Fruit fly (Drosophila melanogaster): ENCODE data around the gene CG14855.

Gene CG14855

DNA sequence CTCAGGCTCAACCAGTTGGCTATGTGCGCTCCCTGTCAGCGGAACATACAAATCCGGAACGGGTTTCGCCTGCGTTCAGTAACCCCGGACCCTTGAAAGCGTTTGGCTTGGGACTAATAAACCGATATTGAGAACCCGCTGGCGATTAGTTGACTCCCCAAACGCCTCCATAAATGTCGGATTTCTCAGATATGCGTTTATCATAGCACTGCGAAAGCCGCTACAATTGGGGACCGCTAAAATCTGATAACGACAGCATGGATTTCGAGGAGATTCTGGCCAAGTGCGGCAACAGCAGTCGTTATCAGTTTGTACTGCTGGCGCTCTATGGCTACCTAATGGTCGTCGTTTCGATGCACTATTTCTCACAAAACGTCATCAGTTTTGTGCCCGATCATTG, at the start of gene CG14855:
CG14855 (plus strand) TSS at position 12 of the 400 bp plus-strand sequence.
- TF ChIP-seq CG8478 (optimal IDR thresholded peaks at IDR 0.05): no peak
- no peak for TF ChIP-seq CTCF (optimal IDR thresholded peaks at IDR 0.05)

DNA sequence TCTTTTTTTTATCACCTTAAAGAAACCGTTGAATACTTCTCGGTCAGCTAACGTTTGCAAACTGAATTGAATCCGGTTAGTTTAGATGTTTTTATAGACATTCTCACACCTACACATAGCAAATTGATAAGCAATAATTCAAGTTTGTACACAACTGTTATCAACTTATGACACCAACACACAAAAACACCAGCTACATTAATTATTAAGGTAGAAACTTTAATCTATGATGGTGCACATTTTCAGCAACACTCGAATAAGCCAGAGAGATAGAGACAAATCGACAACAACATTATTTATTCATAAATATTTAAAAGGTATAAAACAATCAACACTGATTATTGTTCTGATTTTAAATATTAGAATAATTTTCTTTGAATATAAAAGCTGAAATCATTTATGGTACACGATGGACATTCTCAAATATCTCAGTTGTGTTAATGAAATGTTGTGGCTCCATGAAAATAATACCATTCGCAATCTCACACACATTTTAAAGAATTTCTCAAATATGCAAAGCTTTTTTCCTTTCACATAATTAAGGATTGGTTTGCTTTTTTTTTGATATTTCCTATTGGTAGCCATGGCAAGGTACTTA, 48.7 kb upstream of the CG14855 start:
- TF ChIP-seq CG8478 (optimal IDR thresholded peaks at IDR 0.05): no peak
- no peak for TF ChIP-seq CTCF (optimal IDR thresholded peaks at IDR 0.05)

- TF ChIP-seq CG8478 (optimal IDR thresholded peaks at IDR 0.05): no peak
- TF ChIP-seq CTCF (optimal IDR thresholded peaks at IDR 0.05): no peak
Measured at dm6 chr3R:14747915-14748314, 48.2 kb upstream of the CG14855 start.

- TF ChIP-seq CTCF (optimal IDR thresholded peaks at IDR 0.05) (no peak), CG8478 (optimal IDR thresholded peaks at IDR 0.05) (no peak)
Measured at dm6 chr3R:14748323-14749076, 47.6 kb upstream of the CG14855 start.

DNA sequence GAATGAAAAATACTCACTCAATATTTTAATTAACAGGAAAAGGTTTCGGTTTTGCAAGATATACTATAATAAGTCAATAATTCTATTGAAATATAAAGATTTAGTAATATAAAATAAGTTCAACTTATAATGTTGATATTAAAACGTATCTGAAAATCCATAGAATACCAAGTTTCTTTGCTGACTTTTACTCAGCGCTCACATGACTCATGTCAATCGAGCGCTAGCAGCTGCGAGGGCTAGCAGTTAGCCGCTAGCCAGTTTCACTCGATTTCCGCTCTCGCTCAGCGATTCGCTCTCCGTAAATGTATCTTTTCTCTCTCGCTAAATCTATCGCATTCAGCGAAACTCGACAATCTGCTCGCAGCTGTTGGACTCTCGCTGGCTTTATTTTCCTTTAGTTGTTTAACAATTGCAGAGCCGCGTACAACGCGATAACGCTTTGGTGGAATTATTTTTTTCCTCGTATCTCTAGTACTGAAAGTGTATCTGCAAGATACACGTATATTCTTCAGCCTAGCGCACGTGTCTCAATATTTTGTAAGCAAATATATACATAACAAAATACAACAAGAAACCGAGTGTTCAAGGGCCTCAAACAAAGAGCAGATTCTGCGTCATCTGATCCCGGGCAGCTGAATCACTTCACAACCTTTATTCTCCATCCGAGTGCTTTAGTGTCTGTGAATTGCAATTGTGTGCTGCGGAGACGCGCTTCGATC, 46.9 kb upstream of the CG14855 start:
- TF ChIP-seq CG8478 (optimal IDR thresholded peaks at IDR 0.05) (no peak), CTCF (optimal IDR thresholded peaks at IDR 0.05) (no peak)

dm6 chr3R:14751023-14751422, 45.1 kb upstream of the CG14855 start, which contains the start of gene smp-30:
Gene smp-30 (minus strand): TSS chr3R:14751246.
- TF ChIP-seq CG8478 (optimal IDR thresholded peaks at IDR 0.05): no peak
- no peak for TF ChIP-seq CTCF (optimal IDR thresholded peaks at IDR 0.05)

dm6 chr3R:14754360-14754759, 41.7 kb upstream of the CG14855 start, which contains the start of gene CG7362:
Gene CG7362 (minus strand): TSS chr3R:14754460.
- TF ChIP-seq CG8478 (optimal IDR thresholded peaks at IDR 0.05) (no peak), CTCF (optimal IDR thresholded peaks at IDR 0.05) (no peak)

DNA sequence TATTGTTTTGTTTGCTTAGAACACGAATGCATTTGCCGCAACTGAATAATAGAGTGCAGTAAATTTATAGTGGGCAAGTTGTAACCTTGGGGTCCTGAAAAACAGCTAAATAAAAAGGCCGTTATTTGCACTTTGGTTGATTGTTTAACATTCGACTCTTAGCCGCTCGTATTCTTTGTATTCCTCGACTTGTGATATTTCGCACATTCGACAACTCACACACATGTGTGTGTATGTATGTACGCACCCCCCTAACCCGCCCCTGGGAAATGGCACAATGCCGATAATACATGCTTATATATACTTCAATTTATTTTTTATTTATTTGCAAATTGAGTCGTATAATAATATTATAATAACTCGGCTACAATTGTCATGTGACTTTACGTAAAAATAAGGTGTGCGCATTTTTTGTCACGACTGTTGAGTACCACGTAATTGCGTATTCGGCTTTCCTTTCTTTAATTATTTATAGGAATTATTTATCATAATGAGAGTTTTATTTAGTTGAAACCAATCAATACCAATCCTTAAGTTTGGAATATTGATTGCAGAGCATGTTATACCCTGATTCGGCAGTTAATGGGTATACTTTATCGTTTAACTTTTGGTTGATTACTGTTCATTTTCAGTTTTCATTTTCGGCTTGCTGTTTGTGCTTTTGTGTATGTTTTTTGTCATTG, 41.2 kb upstream of the CG14855 start:
- TF ChIP-seq CTCF (optimal IDR thresholded peaks at IDR 0.05) (no peak), CG8478 (optimal IDR thresholded peaks at IDR 0.05) (no peak)

DNA sequence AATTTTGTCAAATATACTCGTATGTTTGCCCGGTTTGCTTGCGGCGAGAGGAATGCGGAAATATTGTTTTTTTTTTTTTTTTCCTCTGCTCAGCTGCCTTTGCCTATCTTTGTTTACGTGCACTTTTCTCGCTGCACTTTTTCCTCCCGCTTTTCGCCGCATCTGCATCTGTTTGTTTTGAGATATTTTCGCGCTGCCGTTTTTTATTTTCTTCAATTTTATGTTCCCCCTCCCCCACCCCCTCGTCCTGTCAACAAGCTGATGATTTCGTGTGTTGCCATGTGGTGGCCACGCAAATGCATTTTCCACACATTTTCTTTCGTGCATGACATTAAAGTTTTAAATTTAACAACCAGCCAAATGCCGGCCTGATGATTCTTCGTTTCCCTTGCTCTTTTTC, 40.1 kb upstream of the CG14855 start:
- TF ChIP-seq CG8478 (optimal IDR thresholded peaks at IDR 0.05) (no peak), CTCF (optimal IDR thresholded peaks at IDR 0.05) (no peak)

DNA sequence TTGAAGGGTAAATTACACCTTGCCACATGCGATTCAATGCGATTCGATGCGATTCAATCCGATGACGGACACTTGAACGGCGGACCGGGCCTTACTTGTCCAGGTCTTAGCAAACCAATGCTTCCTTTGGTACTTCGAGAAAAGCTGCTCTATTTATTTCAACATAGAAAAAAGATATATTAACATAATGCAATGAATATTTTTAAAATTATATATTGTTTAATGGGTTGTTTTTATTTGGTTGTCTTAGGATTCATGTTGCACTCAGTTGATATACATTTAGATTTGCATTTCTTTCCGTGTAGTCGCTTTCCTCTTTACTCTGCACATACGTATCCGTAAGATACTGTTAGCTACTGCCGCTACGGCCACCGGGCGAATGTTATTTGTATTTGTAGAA, 37.8 kb upstream of the CG14855 start:
- TF ChIP-seq CTCF (optimal IDR thresholded peaks at IDR 0.05) (no peak), CG8478 (optimal IDR thresholded peaks at IDR 0.05) (no peak)

- TF ChIP-seq CG8478 (optimal IDR thresholded peaks at IDR 0.05) (no peak), CTCF (optimal IDR thresholded peaks at IDR 0.05) (no peak)
Measured at dm6 chr3R:14761060-14761459, 35.0 kb upstream of the CG14855 start.

dm6 chr3R:14763487-14763886, 32.6 kb upstream of the CG14855 start:
- TF ChIP-seq CTCF (optimal IDR thresholded peaks at IDR 0.05): no peak
- no peak for TF ChIP-seq CG8478 (optimal IDR thresholded peaks at IDR 0.05)

DNA sequence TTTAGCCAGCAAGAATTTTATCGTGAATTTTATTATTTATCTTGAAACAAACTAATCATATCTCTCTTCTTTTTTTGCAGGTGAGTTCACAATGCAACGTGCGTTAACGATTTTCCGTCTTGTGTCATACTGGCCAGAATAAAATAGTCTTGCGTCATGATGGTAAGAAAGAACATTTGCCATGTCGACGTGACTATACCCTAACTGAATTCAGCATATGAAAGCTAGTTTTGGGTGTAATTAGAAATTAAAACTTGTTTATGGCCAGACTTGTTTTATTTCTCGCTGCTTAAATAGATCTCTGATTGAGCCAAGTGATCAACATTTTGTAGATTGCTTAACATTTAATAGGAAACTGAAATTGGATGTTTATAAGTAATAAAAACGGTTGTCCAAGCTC, 32.0 kb upstream of the CG14855 start:
- no peak for TF ChIP-seq CG8478 (optimal IDR thresholded peaks at IDR 0.05)
- no peak for TF ChIP-seq CTCF (optimal IDR thresholded peaks at IDR 0.05)

DNA sequence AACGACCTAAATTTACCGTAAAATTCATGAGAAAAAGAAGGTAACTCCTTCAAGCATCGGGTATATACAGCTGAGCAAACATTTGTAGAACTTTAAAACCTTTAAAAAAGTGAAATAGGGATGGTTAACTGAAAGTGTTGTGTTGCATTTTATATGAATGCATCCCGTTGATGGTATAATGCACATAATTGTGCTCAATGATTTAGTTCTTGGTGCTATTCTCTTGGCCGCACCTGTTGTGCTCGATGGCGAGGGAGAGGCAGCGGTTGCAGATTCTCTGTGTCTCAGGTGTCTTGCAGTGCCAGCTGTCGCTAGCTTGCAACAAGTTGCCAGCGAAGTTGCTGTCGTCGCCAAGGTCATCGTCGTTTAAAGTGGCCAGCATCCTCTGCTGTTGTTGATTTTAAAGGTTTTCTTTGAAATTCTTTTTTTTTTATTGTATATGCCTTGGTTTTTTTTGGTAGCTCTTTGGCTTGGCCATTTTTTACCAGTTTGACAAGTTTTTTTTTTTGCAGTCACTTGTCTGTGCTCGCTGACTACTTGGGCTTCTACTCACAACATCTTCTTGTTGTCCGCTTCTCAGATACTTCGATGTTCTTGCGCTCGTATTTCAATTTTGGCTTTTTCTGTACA, 30.6 kb upstream of the CG14855 start:
- TF ChIP-seq CTCF (optimal IDR thresholded peaks at IDR 0.05) (no peak), CG8478 (optimal IDR thresholded peaks at IDR 0.05) (no peak)

Measured in S2 (cell line).